Fruit fly (Drosophila melanogaster): ENCODE data around the gene akirin.

DNA sequence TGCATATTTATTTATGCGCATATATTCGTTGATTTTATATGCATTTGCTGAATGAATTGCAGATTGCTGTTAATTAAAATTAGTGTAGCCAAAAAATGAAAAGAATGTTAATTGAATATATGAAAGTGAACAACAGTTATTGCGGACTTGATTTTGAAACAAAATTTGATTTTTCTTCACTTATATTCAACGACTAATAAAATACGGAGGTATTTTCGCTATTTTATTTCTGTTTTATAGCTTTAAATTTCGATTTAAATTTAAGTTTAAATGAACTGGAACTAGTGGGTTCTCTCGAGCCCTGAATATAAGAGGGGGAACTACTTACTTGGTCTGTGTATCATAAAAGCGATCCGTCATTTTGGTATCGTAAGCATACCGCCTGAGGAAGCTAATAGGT lies 26.4 kb downstream of the akirin start, which contains the start of gene CG32379:
- no peak for TF ChIP-seq Myc (optimal IDR thresholded peaks at IDR 0.05)
- TF ChIP-seq Rel (GFP tag; optimal IDR thresholded peaks at IDR 0.05): no peak
- TF ChIP-seq Rel (tag; optimal IDR thresholded peaks at IDR 0.05): no peak
- no peak for TF ChIP-seq tai (GFP tag; optimal IDR thresholded peaks at IDR 0.05)
- TF ChIP-seq jim (GFP tag; optimal IDR thresholded peaks at IDR 0.05): no peak

All from whole organism, wandering third instar larva.